Worm (Caenorhabditis elegans) whole organism, L3 larva: ENCODE results near the gene C17B7.10.
A peak's percentile ranks its signal among the peaks of the same experiment; 100 is the strongest.

Experiments
- R02D3.7 ChIP-seq: fragments of 150-350 bp; optimal IDR thresholded peaks from 2 replicates; lab custom pipeline; 2014; ENCODE audit warnings: missing biosample characterization, missing genetic modification characterization
- aly-2 ChIP-seq: fragments of 150-350 bp; optimal IDR thresholded peaks from 2 replicates; lab custom pipeline; 2014; ENCODE audit warnings: missing biosample characterization, missing genetic modification characterization
- ama-1 ChIP-seq: fragments of 150-350 bp; optimal IDR thresholded peaks from 2 replicates; lab custom pipeline; 2018
- ceh-16 ChIP-seq: sonication (generic microtip); optimal IDR thresholded peaks from 2 replicates; lab custom pipeline; 2017; ENCODE audit warnings: missing biosample characterization, missing genetic modification characterization
- ceh-28 ChIP-seq: fragments of 150-350 bp; optimal IDR thresholded peaks from 2 replicates; lab custom pipeline; 2014; ENCODE audit warnings: missing biosample characterization, missing genetic modification reagents, missing genetic modification characterization
- ceh-9 ChIP-seq: sonication (generic microtip); optimal IDR thresholded peaks from 2 replicates; lab custom pipeline; 2018; ENCODE audit warnings: missing biosample characterization, missing genetic modification characterization
- daf-12 ChIP-seq: fragments of 150-350 bp; optimal IDR thresholded peaks from 2 replicates; lab custom pipeline; 2014; ENCODE audit warnings: missing biosample characterization, missing genetic modification reagents, missing genetic modification characterization
- egl-5 ChIP-seq: fragments of 150-350 bp; optimal IDR thresholded peaks from 2 replicates; lab custom pipeline; 2017; ENCODE audit warnings: missing biosample characterization, missing genetic modification reagents, missing genetic modification characterization, inconsistent platforms
- elt-1 ChIP-seq: fragments of 150-350 bp; optimal IDR thresholded peaks from 2 replicates; lab custom pipeline; 2014; ENCODE audit warnings: missing biosample characterization, missing genetic modification characterization
- elt-2 ChIP-seq: sonication (generic microtip); optimal IDR thresholded peaks from 2 replicates; lab custom pipeline; 2016; ENCODE audit warnings: missing genetic modification reagents, mild to moderate bottlenecking, missing genetic modification characterization, missing compliant biosample characterization
- eor-1 ChIP-seq, 2 experiments: fragments of 150-350 bp; optimal IDR thresholded peaks; 2 replicates each; lab custom pipeline; 2014 to 2018; ENCODE audit warnings: missing biosample characterization in 2 of 2, missing genetic modification characterization in 2 of 2
- fkh-10 ChIP-seq: sonication (generic microtip); optimal IDR thresholded peaks from 2 replicates; lab custom pipeline; 2017; ENCODE audit warnings: missing biosample characterization, missing genetic modification reagents, missing genetic modification characterization
- fkh-2 ChIP-seq: fragments of 150-350 bp; optimal IDR thresholded peaks from 2 replicates; lab custom pipeline; 2014; ENCODE audit warnings: missing biosample characterization, missing genetic modification reagents, missing genetic modification characterization
- fos-1 ChIP-seq: fragments of 150-350 bp; optimal IDR thresholded peaks from 2 replicates; lab custom pipeline; 2014; ENCODE audit warnings: missing biosample characterization, missing genetic modification characterization
- hmg-11 ChIP-seq: sonication (generic microtip); optimal IDR thresholded peaks from 2 replicates; lab custom pipeline; 2016; ENCODE audit warnings: missing genetic modification characterization, missing compliant biosample characterization
- jun-1 ChIP-seq: fragments of 150-350 bp; optimal IDR thresholded peaks from 2 replicates; lab custom pipeline; 2014; ENCODE audit warnings: missing biosample characterization, missing genetic modification reagents, missing genetic modification characterization
- lin-15B ChIP-seq: fragments of 150-350 bp; optimal IDR thresholded peaks from 2 replicates; lab custom pipeline; 2014; ENCODE audit warnings: missing biosample characterization, missing genetic modification characterization
- lin-39 ChIP-seq: fragments of 150-350 bp; optimal IDR thresholded peaks from 2 replicates; lab custom pipeline; 2018; ENCODE audit warnings: missing biosample characterization, missing genetic modification reagents, missing genetic modification characterization
- lsy-12 ChIP-seq: sonication (generic microtip); optimal IDR thresholded peaks from 2 replicates; lab custom pipeline; 2016; ENCODE audit warnings: mild to moderate bottlenecking, missing genetic modification characterization, missing compliant biosample characterization
- mml-1 ChIP-seq: fragments of 150-350 bp; sonication (generic microtip); optimal IDR thresholded peaks from 3 replicates; lab custom pipeline; 2014; ENCODE audit warnings: missing biosample characterization, missing genetic modification characterization
- nfya-1 ChIP-seq: sonication (generic microtip); optimal IDR thresholded peaks from 2 replicates; lab custom pipeline; 2017; ENCODE audit warnings: missing genetic modification characterization, mild to moderate bottlenecking, missing compliant biosample characterization, antibody characterized with exemption, moderate library complexity; ENCODE audit not compliant: insufficient read depth
- nhr-11 ChIP-seq: fragments of 150-350 bp; optimal IDR thresholded peaks from 2 replicates; lab custom pipeline; 2014; ENCODE audit warnings: missing biosample characterization, missing genetic modification characterization
- nhr-23 ChIP-seq: fragments of 150-350 bp; optimal IDR thresholded peaks from 2 replicates; lab custom pipeline; 2014; ENCODE audit warnings: missing biosample characterization, missing genetic modification reagents, missing genetic modification characterization
- nhr-237 ChIP-seq: fragments of 150-350 bp; optimal IDR thresholded peaks from 2 replicates; lab custom pipeline; 2014; ENCODE audit warnings: missing biosample characterization, missing genetic modification characterization
- nhr-28 ChIP-seq: fragments of 150-350 bp; optimal IDR thresholded peaks from 2 replicates; lab custom pipeline; 2014; ENCODE audit warnings: missing biosample characterization, missing genetic modification characterization
- nhr-43 ChIP-seq: sonication (generic microtip); optimal IDR thresholded peaks from 2 replicates; lab custom pipeline; 2016; ENCODE audit warnings: mild to moderate bottlenecking, missing genetic modification characterization, missing compliant biosample characterization; ENCODE audit not compliant: poor library complexity, severe bottlenecking
- nhr-67 ChIP-seq: fragments of 150-350 bp; optimal IDR thresholded peaks from 2 replicates; lab custom pipeline; 2014; ENCODE audit warnings: missing biosample characterization, missing genetic modification characterization
- nhr-76 ChIP-seq: fragments of 150-350 bp; sonication (generic microtip); optimal IDR thresholded peaks from 5 replicates; lab custom pipeline; 2014; ENCODE audit warnings: missing biosample characterization, missing genetic modification characterization
- nhr-77 ChIP-seq: fragments of 150-350 bp; optimal IDR thresholded peaks from 2 replicates; lab custom pipeline; 2014; ENCODE audit warnings: missing biosample characterization, missing genetic modification characterization
- pha-4 ChIP-seq: fragments of 150-350 bp; optimal IDR thresholded peaks from 2 replicates; lab custom pipeline; 2014; ENCODE audit warnings: missing biosample characterization, missing genetic modification reagents, missing genetic modification characterization
- pqm-1 ChIP-seq: fragments of 150-350 bp; optimal IDR thresholded peaks from 2 replicates; lab custom pipeline; 2017; ENCODE audit warnings: missing biosample characterization, missing genetic modification characterization, inconsistent platforms
- skn-1 ChIP-seq: fragments of 150-350 bp; optimal IDR thresholded peaks from 2 replicates; lab custom pipeline; 2014; ENCODE audit warnings: missing biosample characterization, missing genetic modification characterization
- snpc-4 ChIP-seq: fragments of 150-350 bp; optimal IDR thresholded peaks from 2 replicates; lab custom pipeline; 2014; ENCODE audit warnings: missing biosample characterization, missing genetic modification characterization
- tbx-2 ChIP-seq: sonication (generic microtip); optimal IDR thresholded peaks from 2 replicates; lab custom pipeline; 2016; ENCODE audit warnings: mild to moderate bottlenecking, missing genetic modification characterization, missing compliant biosample characterization
- unc-39 ChIP-seq: sonication (generic microtip); optimal IDR thresholded peaks from 4 replicates; lab custom pipeline; 2017; ENCODE audit warnings: missing biosample characterization, missing genetic modification characterization
- unc-62 ChIP-seq: fragments of 150-350 bp; sonication (generic microtip); optimal IDR thresholded peaks from 4 replicates; lab custom pipeline; 2014; ENCODE audit warnings: missing biosample characterization, missing genetic modification reagents, missing genetic modification characterization
- ztf-11 ChIP-seq: fragments of 150-350 bp; optimal IDR thresholded peaks from 2 replicates; lab custom pipeline; 2014; ENCODE audit warnings: missing biosample characterization, missing genetic modification characterization
- ztf-4 ChIP-seq: fragments of 150-350 bp; optimal IDR thresholded peaks from 2 replicates; lab custom pipeline; 2014; ENCODE audit warnings: missing biosample characterization, missing genetic modification characterization

The C17B7.10 gene

DNA sequence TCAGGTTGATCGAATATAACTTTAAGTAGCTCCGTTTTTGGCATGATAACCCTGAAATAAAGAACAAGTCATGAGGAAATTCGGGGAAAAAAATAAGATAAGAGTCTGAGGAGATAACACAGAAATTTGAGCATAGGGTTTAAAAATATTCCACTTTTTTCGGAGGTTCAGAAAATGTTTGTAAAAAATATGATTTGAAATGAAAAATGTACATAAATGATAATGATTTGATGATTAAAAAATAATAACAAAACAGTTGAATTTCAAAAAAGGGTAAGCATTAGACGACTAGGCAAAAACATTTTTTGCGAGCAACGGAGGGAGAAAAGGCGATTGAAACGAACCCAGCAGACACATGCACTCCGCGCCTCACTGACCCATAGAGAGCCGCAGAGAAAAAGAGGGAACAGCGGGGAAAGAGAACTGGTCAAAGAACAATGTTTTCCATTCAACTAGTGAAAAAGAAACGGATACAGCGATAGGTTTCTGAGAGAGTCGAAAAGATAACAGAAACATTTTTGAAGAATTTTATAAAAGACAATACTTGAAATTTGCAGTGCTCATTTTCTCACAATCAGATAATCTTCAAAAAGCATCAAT is 29.6 kb downstream of the C17B7.10 start, which contains the start of gene arrd-18:
TSS of gene arrd-18 (minus strand) at position 51 of the 600 bp plus-strand sequence.
- TF ChIP-seq hmg-11 (peak; percentile 50), lin-39 (tag; lab: Kevin White, UChicago) (no peak), elt-2 (tag; lab: Kevin White, UChicago) (peak; percentile 38), nfya-1 (tag; lab: Kevin White, UChicago) (peak; percentile 27), snpc-4 (peak; percentile 14)

DNA sequence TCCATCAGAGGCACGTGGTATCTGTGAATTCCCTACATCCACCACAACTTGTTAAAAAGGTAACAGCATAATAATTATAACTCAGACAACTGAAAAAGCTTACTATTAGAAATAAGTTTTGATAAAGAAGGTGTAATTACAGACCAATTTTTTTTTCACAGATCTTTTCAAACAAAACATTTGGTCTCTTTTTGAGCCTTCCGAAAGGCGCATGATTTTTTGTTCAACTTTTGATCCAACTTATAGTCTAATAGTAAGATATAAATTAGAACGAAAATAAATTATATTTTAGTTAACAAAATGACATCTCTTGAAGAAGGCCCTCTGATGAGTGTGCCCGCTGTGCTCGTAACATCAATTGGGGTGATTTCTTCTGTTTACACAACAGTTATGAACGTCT is 33.6 kb downstream of the C17B7.10 start, which contains the start of gene srbc-3:
TSS of gene srbc-3 (plus strand) at position 301 of the 400 bp plus-strand sequence.
- TF ChIP-seq lin-39 (tag; lab: Kevin White, UChicago) (no peak), nfya-1 (tag; lab: Kevin White, UChicago) (no peak), daf-12 (tag; lab: Kevin White, UChicago) (no peak), nhr-77 (tag; lab: Kevin White, UChicago) (no peak), nhr-23 (no peak), ceh-28 (tag; lab: Kevin White, UChicago) (no peak), lin-15B (tag; lab: Kevin White, UChicago) (no peak), hmg-11 (no peak), pqm-1 (tag; lab: Kevin White, UChicago) (no peak), fkh-2 (no peak), ztf-4 (tag; lab: Kevin White, UChicago) (no peak), nhr-67 (tag; lab: Kevin White, UChicago) (no peak), fkh-10 (GFP tag; lab: Kevin White, UChicago) (no peak), ztf-11 (tag; lab: Kevin White, UChicago) (no peak), pha-4 (tag; lab: Kevin White, UChicago) (no peak), nhr-11 (tag; lab: Kevin White, UChicago) (no peak), nhr-28 (tag; lab: Kevin White, UChicago) (no peak)

DNA sequence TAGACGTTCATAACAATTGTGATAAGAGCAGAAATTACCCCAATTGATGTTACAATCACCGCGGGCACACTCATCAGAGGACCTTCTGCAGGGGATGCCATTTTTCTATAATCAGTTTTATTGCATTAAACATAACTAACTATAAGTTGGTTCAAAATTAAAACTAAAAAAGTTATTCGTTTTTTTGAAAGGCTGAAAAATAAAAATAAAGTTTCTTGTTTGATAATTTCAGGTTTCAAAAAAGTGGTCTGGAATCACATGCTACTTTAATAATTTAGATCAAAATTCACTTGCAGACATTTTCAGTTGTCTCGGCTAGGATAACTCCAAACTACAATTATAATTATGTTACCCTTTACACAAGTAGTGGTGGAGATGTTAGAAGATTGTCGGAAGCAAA is 39.9 kb downstream of the C17B7.10 start, which contains the start of gene srbc-1:
TSS of gene srbc-1 (minus strand) at position 101 of the 400 bp plus-strand sequence.
- TF ChIP-seq ceh-28 (tag; lab: Kevin White, UChicago) (no peak), hmg-11 (no peak), elt-1 (no peak), nhr-77 (tag; lab: Kevin White, UChicago) (no peak), R02D3.7 (tag; lab: Kevin White, UChicago) (no peak), fkh-10 (GFP tag; lab: Kevin White, UChicago) (no peak), egl-5 (tag; lab: Kevin White, UChicago) (no peak), snpc-4 (no peak), nhr-67 (tag; lab: Kevin White, UChicago) (no peak), ama-1 (lab: Kevin White, UChicago) (no peak), skn-1 (tag; lab: Kevin White, UChicago) (no peak), unc-62 (GFP tag; lab: Kevin White, UChicago) (no peak), unc-39 (tag; lab: Kevin White, UChicago) (no peak), eor-1 (tag; optimal IDR thresholded peaks at IDR 0.05; lab: Kevin White, UChicago) (no peak), nhr-237 (no peak), lin-39 (tag; lab: Kevin White, UChicago) (no peak), daf-12 (tag; lab: Kevin White, UChicago) (no peak), ztf-4 (tag; lab: Kevin White, UChicago) (no peak), nhr-28 (tag; lab: Kevin White, UChicago) (no peak), mml-1 (tag; lab: Kevin White, UChicago) (no peak)

DNA sequence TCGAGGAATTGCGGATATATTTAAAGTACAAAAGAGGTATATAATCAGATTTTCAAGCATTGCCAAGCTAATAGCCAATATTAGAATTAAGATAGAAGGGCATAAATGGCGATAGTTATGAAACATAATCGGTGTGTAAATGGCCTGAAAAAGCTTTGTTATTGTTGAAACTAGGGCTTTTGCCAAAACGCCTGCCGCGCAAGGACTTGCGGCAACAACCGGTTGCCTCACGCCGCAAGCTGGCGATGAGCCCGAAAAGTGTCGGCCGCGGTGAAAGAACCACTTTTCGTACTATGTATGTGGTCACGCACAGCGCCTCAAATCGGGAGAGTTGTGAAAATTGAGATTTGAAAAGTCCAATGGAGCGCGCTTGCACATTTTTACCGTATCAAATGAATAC is 42.4 kb downstream of the C17B7.10 start:
- no peak for TF ChIP-seq nhr-237
- TF ChIP-seq unc-62 (GFP tag; lab: Kevin White, UChicago): no peak
- TF ChIP-seq jun-1 (tag; lab: Kevin White, UChicago): no peak
- no peak for TF ChIP-seq hmg-11
- TF ChIP-seq fos-1 (tag; lab: Kevin White, UChicago): no peak
- TF ChIP-seq lin-39 (tag; lab: Kevin White, UChicago): no peak
- TF ChIP-seq ceh-28 (tag; lab: Kevin White, UChicago): no peak

DNA sequence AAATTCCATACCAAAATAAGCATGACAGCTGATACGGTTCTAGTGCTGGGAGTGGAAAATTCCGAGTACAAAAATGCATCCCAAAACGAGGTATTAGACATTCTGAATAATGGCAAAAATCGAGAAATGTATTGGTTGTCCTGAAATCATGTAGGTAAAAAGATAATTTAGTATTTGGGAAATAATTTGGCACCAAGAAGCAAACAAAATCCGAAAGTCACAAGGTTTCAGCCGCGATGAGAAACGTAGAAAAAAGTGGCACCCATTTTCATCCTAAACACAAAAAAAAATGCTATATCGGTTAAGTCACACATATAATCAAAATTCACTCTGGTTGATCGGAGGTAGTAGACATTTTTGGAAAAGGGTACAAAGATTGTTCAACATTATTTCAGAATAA is 44.0 kb downstream of the C17B7.10 start, which contains the start of gene srx-122:
TSS of gene srx-122 (minus strand) at position 101 of the 400 bp plus-strand sequence.
- TF ChIP-seq nhr-23 (no peak), lsy-12 (tag; lab: Kevin White, UChicago) (no peak), nhr-43 (no peak), aly-2 (no peak), skn-1 (tag; lab: Kevin White, UChicago) (no peak), nhr-67 (tag; lab: Kevin White, UChicago) (no peak), ztf-4 (tag; lab: Kevin White, UChicago) (no peak), ama-1 (lab: Kevin White, UChicago) (no peak), eor-1 (tag; optimal IDR thresholded peaks at IDR 0.05; lab: Kevin White, UChicago) (no peak), ceh-9 (no peak), fkh-2 (no peak), tbx-2 (no peak), egl-5 (tag; lab: Kevin White, UChicago) (no peak), pha-4 (tag; lab: Kevin White, UChicago) (no peak), ceh-16 (no peak), nhr-76 (tag; lab: Kevin White, UChicago) (no peak), unc-62 (GFP tag; lab: Kevin White, UChicago) (no peak), lin-39 (tag; lab: Kevin White, UChicago) (no peak), unc-39 (tag; lab: Kevin White, UChicago) (no peak), ceh-28 (tag; lab: Kevin White, UChicago) (no peak)
